Worm (Caenorhabditis elegans): ENCODE data around the gene F09E5.3.

The F09E5.3 gene

ce11 chrII:5387217-5387616 lies 13.4 kb downstream of the F09E5.3 start, which contains the start of gene ccpp-6 (continued):
- peak; percentile 40; the same call in 1 of the 2 replicates for TF ChIP-seq B0336.3 (GFP tag; IDR thresholded peaks at IDR 0.05)
- TF ChIP-seq Y53G8AR.9 (GFP tag; conservative IDR thresholded peaks at IDR 0.05) = 0 out of 2 replicates have a peak, but pooled peaks have one; percentile 11
- no peak for TF ChIP-seq F52B5.7 (tag; optimal IDR thresholded peaks at IDR 0.05)
- no peak for TF ChIP-seq F55B11.4 (tag; optimal IDR thresholded peaks at IDR 0.05; ENCODE audit: borderline replicate concordance, insufficient read depth)
- TF ChIP-seq ceh-79 (tag; optimal IDR thresholded peaks at IDR 0.05) = no peak
- TF ChIP-seq let-526 (GFP tag; IDR thresholded peaks at IDR 0.05) = no peak
- no peak for TF ChIP-seq ztf-28 (GFP tag; IDR thresholded peaks at IDR 0.05)
- no peak for TF ChIP-seq snpc-4 (GFP tag; optimal IDR thresholded peaks at IDR 0.05)
- no peak for TF ChIP-seq snpc-4 (tag; optimal IDR thresholded peaks at IDR 0.05)
- TF ChIP-seq aptf-3 (GFP tag; IDR thresholded peaks at IDR 0.05) = no peak
- no peak for TF ChIP-seq tbp1 (GFP tag; optimal IDR thresholded peaks at IDR 0.05)
- no peak for TF ChIP-seq B0035.1 (tag; optimal IDR thresholded peaks at IDR 0.05)
- TF ChIP-seq cebp-1 (GFP tag; IDR thresholded peaks at IDR 0.05) = no peak
- no peak for TF ChIP-seq cebp-1 (tag; optimal IDR thresholded peaks at IDR 0.05)
- TF ChIP-seq chd-7 (tag; optimal IDR thresholded peaks at IDR 0.05) = no peak
- no peak for TF ChIP-seq nfya-2 (GFP tag; IDR thresholded peaks at IDR 0.05)
- TF ChIP-seq madf-10 (tag; optimal IDR thresholded peaks at IDR 0.05) = no peak
- no peak for TF ChIP-seq C06A6.2 (GFP tag; conservative IDR thresholded peaks at IDR 0.05)
- no peak for TF ChIP-seq snpc-1.3 (tag; optimal IDR thresholded peaks at IDR 0.05; ENCODE audit: insufficient read depth)
- no peak for TF ChIP-seq pha-4 (tag; optimal IDR thresholded peaks at IDR 0.05)
- TF ChIP-seq unc-130 (GFP tag; optimal IDR thresholded peaks at IDR 0.05) = no peak
- TF ChIP-seq rpc-1 (optimal IDR thresholded peaks at IDR 0.05) = no peak
- TF ChIP-seq rpc-1 (tag; optimal IDR thresholded peaks at IDR 0.05) = no peak
- no peak for TF ChIP-seq snpc-3.4 (tag; optimal IDR thresholded peaks at IDR 0.05)
- no peak for TF ChIP-seq ccch-3 (GFP tag; optimal IDR thresholded peaks at IDR 0.05)
- TF ChIP-seq lsl-1 (GFP tag; optimal IDR thresholded peaks at IDR 0.05) = no peak
- no peak for TF ChIP-seq cebp-2 (GFP tag; IDR thresholded peaks at IDR 0.05)
- TF ChIP-seq lin-26 (GFP tag; IDR thresholded peaks at IDR 0.05) = no peak
- no peak for TF ChIP-seq zfh-2 (GFP tag; conservative IDR thresholded peaks at IDR 0.05)
- TF ChIP-seq lin-35 (GFP tag; optimal IDR thresholded peaks at IDR 0.05) = no peak
- TF ChIP-seq madf-3 (GFP tag; IDR thresholded peaks at IDR 0.05) = 0 out of 2 replicates have a peak, but pooled peaks have one; percentile 42
- TF ChIP-seq him-1 (tag; optimal IDR thresholded peaks at IDR 0.05) = peak; percentile 23
- TF ChIP-seq die-1 (tag; optimal IDR thresholded peaks at IDR 0.05) = no peak
- TF ChIP-seq lir-1 (GFP tag; conservative IDR thresholded peaks at IDR 0.05) = no peak
- TF ChIP-seq gei-17 (GFP tag; optimal IDR thresholded peaks at IDR 0.05) = no peak

DNA sequence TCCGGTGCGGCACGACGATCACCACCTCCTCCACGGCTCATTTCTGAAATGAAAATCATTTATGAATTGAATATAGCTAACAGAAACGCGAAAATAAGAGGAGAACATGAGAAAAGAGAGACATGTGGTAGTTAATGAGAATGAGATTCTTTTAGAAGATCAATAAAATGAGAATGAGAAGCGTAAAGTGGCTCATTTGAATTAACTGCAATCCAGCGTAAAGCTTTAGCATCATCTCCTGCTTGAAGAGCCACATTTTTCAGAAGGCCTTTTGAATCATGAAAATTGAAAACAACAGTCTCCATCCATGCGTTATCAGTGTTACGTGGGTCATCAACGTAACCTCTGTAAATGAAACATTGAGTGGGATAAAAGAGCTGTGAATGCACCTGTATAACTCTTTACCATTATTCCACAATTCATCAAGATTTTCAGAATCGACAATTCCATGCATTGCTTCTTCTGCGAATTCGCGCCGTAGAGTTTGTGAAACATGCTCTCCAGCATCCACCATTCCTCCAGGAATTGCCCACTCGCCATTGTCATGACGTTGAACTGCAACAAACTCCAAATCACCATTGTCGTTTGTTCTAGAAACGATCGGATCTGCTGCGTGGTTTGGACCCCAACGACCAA lies 15.1 kb downstream of the F09E5.3 start, which contains the start of gene rsp-4:
Gene rsp-4 (minus strand): TSS at position 51 of the 636 bp plus-strand sequence.
- no peak for TF ChIP-seq nhr-90 (tag; optimal IDR thresholded peaks at IDR 0.05)
- 0 out of 2 replicates have a peak, but pooled peaks have one; percentile 36 for TF ChIP-seq nfyb-1 (GFP tag; IDR thresholded peaks at IDR 0.05)

DNA sequence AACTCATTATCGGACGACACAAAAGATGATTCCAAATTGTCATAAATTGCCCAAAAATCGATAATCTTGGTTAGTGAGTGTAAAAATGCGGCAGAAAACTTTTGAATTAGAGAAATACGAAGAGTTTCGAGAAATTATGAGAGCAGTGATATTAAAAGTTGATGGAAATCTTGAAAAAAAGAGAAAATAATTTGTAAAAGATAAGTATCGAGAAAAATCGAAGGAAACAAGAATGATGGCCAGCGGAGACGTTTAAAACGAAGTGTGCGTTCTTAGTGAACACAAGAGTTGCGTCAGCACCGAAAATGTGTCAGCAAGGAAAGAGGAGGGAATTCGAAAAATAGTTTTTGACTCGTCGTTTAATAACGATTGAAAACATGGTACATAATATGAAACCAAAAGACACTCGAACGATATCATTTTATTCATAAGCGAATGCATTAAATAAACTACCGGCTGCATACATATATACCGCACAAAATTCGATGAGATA lies 16.1 kb downstream of the F09E5.3 start, which contains the start of gene ndx-6:
Gene ndx-6 (minus strand): TSS at position 51 of the 493 bp plus-strand sequence.
- TF ChIP-seq egrh-3 (GFP tag; IDR thresholded peaks at IDR 0.05) (no peak), somi-1 (GFP tag; optimal IDR thresholded peaks at IDR 0.05) (no peak), Y79H2A.3 (GFP tag; conservative IDR thresholded peaks at IDR 0.05) (no peak), madf-6 (GFP tag; IDR thresholded peaks at IDR 0.05) (peak; percentile 73), snpc-3.4 (tag; optimal IDR thresholded peaks at IDR 0.05) (peak; percentile 40), zim-3 (tag; optimal IDR thresholded peaks at IDR 0.05) (no peak), F39B2.1 (GFP tag; IDR thresholded peaks at IDR 0.05) (no peak), repo-1 (tag; optimal IDR thresholded peaks at IDR 0.05) (peak; percentile 58), athp-1 (tag; optimal IDR thresholded peaks at IDR 0.05) (peak; percentile 38), K11D2.4 (GFP tag; IDR thresholded peaks at IDR 0.05) (peak; percentile 61; the same call in 1 of the 2 replicates), nhr-90 (tag; optimal IDR thresholded peaks at IDR 0.05) (no peak), C17E4.6 (GFP tag; IDR thresholded peaks at IDR 0.05) (no peak), F37B4.10 (GFP tag; IDR thresholded peaks at IDR 0.05) (no peak), Y53G8AR.9 (GFP tag; conservative IDR thresholded peaks at IDR 0.05) (peak; percentile 78)

Data from whole organism, young adult.